Worm (Caenorhabditis elegans) whole organism, L2 larva: ENCODE results near the gene unc-23.

Experiments used
- R02D3.7 ChIP-seq: fragments of 150-350 bp; optimal IDR thresholded peaks from 2 replicates; lab custom pipeline; 2014; ENCODE audit warnings: missing biosample characterization, missing genetic modification characterization
- Y55F3AM.14 ChIP-seq: fragments of 200-800 bp; sonication (Bioruptor generic); optimal IDR thresholded peaks from 2 replicates; lab custom pipeline; 2018; ENCODE audit warnings: mild to moderate bottlenecking, missing genetic modification characterization, missing compliant biosample characterization
- ZK546.5 ChIP-seq: sonication (generic microtip); optimal IDR thresholded peaks from 2 replicates; lab custom pipeline; 2017; ENCODE audit warnings: missing biosample characterization, missing genetic modification characterization
- ceh-82 ChIP-seq: fragments of 150-350 bp; optimal IDR thresholded peaks from 2 replicates; lab custom pipeline; 2014; ENCODE audit warnings: missing biosample characterization, missing genetic modification characterization
- elt-3 ChIP-seq: sonication (generic microtip); optimal IDR thresholded peaks from 2 replicates; lab custom pipeline; 2017; ENCODE audit warnings: missing biosample characterization, missing genetic modification characterization
- lin-11 ChIP-seq: fragments of 150-350 bp; sonication (generic microtip); optimal IDR thresholded peaks from 2 replicates; lab custom pipeline; 2014; ENCODE audit warnings: missing biosample characterization, missing genetic modification characterization, inconsistent platforms, mixed read lengths
- lin-13 ChIP-seq: fragments of 150-350 bp; optimal IDR thresholded peaks from 2 replicates; lab custom pipeline; 2014; ENCODE audit warnings: missing biosample characterization, missing genetic modification reagents, missing genetic modification characterization
- mbf-1 ChIP-seq: sonication (generic microtip); optimal IDR thresholded peaks from 2 replicates; lab custom pipeline; 2017; ENCODE audit warnings: missing biosample characterization, missing genetic modification characterization
- nhr-10 ChIP-seq: sonication (generic microtip); optimal IDR thresholded peaks from 2 replicates; lab custom pipeline; 2017; ENCODE audit warnings: missing biosample characterization, missing genetic modification characterization
- nhr-11 ChIP-seq: fragments of 150-350 bp; optimal IDR thresholded peaks from 2 replicates; lab custom pipeline; 2014; ENCODE audit warnings: missing biosample characterization, missing genetic modification characterization
- nhr-21 ChIP-seq: fragments of 150-350 bp; optimal IDR thresholded peaks from 2 replicates; lab custom pipeline; 2014; ENCODE audit warnings: missing biosample characterization, missing genetic modification characterization
- nhr-23 ChIP-seq: fragments of 150-350 bp; optimal IDR thresholded peaks from 2 replicates; lab custom pipeline; 2014; ENCODE audit warnings: missing biosample characterization, missing genetic modification reagents, missing genetic modification characterization
- nhr-6 ChIP-seq: fragments of 150-350 bp; optimal IDR thresholded peaks from 2 replicates; lab custom pipeline; 2014; ENCODE audit warnings: missing biosample characterization, missing genetic modification characterization
- peb-1 ChIP-seq: fragments of 150-350 bp; optimal IDR thresholded peaks from 2 replicates; lab custom pipeline; 2014; ENCODE audit warnings: missing biosample characterization, missing genetic modification characterization
- sem-4 ChIP-seq: fragments of 150-350 bp; optimal IDR thresholded peaks from 2 replicates; lab custom pipeline; 2014; ENCODE audit warnings: missing biosample characterization, missing genetic modification reagents, missing genetic modification characterization
- skn-1 ChIP-seq: sonication (generic microtip); optimal IDR thresholded peaks from 2 replicates; lab custom pipeline; 2017; ENCODE audit warnings: missing biosample characterization, missing genetic modification characterization
- sma-3 ChIP-seq: sonication (generic microtip); optimal IDR thresholded peaks from 2 replicates; lab custom pipeline; 2016; ENCODE audit warnings: missing genetic modification reagents, missing genetic modification characterization, missing compliant biosample characterization
- unc-39 ChIP-seq: fragments of 150-350 bp; optimal IDR thresholded peaks from 2 replicates; lab custom pipeline; 2014; ENCODE audit warnings: missing biosample characterization, missing genetic modification characterization
- ztf-1 ChIP-seq: fragments of 200-800 bp; sonication (Bioruptor generic); conservative IDR thresholded peaks from 2 replicates; pipeline ENCODE4 v1.3.6; 2022; ENCODE audit warnings: missing genetic modification characterization, missing compliant biosample characterization
- ztf-11 ChIP-seq: sonication (generic microtip); optimal IDR thresholded peaks from 2 replicates; lab custom pipeline; 2017; ENCODE audit warnings: missing biosample characterization, missing genetic modification characterization
- ztf-4 ChIP-seq: fragments of 150-350 bp; optimal IDR thresholded peaks from 2 replicates; lab custom pipeline; 2014; ENCODE audit warnings: missing biosample characterization, missing genetic modification characterization

The unc-23 gene

DNA sequence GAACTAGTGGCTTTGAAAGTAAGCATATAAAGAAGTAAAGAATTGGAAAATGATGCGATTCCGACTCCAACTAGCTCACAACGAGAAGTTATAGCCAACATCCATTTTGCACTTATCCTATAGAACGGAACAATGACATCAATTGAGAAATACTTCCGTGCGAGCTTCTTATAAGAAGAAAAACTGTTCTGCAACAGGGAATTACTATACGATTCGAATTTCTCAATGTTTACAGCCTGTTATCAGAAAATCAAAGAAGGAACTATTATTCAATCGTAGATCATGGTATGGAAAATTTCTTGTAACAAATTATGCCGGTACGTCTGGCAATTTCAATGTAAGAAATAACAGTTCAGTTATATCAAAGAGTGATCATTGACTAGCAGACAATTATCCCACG, 49.6 kb downstream of the unc-23 start, which contains the start of gene str-85:
str-85 (minus strand) TSS at position 101 of the 400 bp plus-strand sequence.
- TF ChIP-seq nhr-21 (tag; lab: Kevin White, UChicago) (no peak), ceh-82 (tag; lab: Kevin White, UChicago) (no peak), ztf-1 (GFP tag; lab: Robert Waterston, UW) (no peak), mbf-1 (tag; lab: Kevin White, UChicago) (no peak), lin-13 (GFP tag; lab: Kevin White, UChicago) (no peak), lin-11 (tag; lab: Kevin White, UChicago) (no peak), nhr-6 (tag; lab: Kevin White, UChicago) (no peak), nhr-11 (no peak)

DNA sequence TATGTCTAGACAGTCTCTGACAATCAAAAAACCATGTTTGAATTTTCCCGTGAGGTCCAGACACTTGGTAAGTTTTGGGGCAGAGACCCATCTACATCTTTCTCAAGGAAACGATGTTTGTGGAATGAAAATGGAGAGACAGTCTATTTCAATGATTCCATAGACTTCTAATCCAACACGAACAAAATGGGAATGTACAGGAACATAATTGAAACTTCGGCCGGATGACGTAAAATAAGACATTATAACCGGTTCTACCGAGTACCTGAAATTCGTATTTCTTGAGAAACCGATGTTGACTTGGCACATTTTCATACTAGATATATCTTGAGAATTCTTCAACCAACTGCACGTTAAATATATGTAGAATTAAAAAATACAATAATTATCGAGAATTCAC, 51.9 kb downstream of the unc-23 start, which contains the start of gene str-87:
str-87 (minus strand) TSS at position 101 of the 400 bp plus-strand sequence.
- TF ChIP-seq Y55F3AM.14 (no peak), R02D3.7 (tag; lab: Kevin White, UChicago) (no peak), nhr-11 (no peak), sma-3 (no peak), elt-3 (tag; lab: Kevin White, UChicago) (no peak), nhr-10 (no peak), ztf-4 (tag; lab: Kevin White, UChicago) (no peak), skn-1 (tag; lab: Kevin White, UChicago) (no peak), peb-1 (tag; lab: Kevin White, UChicago) (no peak), unc-39 (tag; lab: Kevin White, UChicago) (no peak), ZK546.5 (tag; lab: Kevin White, UChicago) (no peak), nhr-23 (tag; lab: Kevin White, UChicago) (no peak), sem-4 (tag; lab: Kevin White, UChicago) (no peak), ztf-11 (no peak)
